Fruit fly (Drosophila melanogaster): ENCODE results near the gene inaF-D.

DNA sequence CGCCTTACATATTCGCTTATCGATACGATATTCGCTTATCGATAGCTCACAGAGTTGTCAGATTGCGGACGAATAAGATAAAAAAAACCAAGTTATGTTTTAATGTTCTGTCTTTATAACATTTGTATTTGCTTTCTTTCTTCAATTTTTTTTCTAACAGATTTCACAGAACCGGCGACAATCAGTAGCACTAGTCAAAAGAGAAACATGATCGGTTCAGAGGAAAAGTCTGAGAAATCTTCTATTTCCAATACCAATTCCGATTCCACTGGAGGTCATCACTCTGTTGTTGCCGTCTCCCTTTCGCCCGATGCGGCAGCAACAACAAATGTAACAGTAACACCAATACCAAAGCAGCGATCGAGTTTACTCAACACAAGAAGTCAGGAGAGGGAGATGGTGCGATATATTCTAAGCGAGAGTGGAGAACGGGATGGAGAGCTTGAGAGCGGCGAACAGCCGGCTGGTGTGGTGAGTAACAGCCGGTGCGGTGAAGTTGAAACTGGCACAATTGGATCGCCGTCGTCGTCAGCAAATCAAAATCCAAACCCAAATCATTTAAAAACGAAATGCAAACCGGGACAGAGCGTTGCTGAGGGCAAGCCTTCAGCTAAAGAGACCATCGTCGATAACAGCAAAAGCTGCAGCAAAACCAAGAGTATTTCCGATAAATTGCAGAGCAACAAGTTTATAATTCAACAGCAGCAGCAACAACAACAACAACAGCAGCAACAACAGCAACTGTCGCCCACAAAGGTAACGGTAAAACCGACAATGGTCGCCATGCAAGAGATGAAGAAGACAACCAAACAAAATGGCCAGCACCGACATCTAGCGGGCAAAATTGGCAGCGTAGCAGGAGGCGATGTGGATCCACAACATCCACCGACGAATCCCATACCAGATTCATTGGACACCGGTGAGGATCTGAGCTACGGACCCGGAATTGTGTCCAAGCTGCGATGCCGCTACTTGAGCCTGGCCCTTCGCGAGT, 47.0 kb downstream of the inaF-D start:
- TF ChIP-seq psq (optimal IDR thresholded peaks at IDR 0.05) (no peak), Myc (optimal IDR thresholded peaks at IDR 0.05) (no peak), h (optimal IDR thresholded peaks at IDR 0.05) (no peak), Sin3A (optimal IDR thresholded peaks at IDR 0.05) (no peak), insv (optimal IDR thresholded peaks at IDR 0.05) (no peak), ttk (optimal IDR thresholded peaks at IDR 0.05) (no peak)
